Fruit fly (Drosophila melanogaster) whole organism, pupa: ENCODE results near the gene CG13364.

Experiments
- CG12605 ChIP-seq: fragments of 200-800 bp; sonication (Bioruptor generic); IDR thresholded peaks from 2 replicates; pipeline ENCODE4 v1.3.6; 2022; ENCODE audit warnings: missing biosample characterization, missing genetic modification characterization
- CG13204 ChIP-seq: fragments of 200-800 bp; sonication (Bioruptor generic); optimal IDR thresholded peaks from 2 replicates; lab custom pipeline; 2018; ENCODE audit warnings: missing biosample characterization, mild to moderate bottlenecking, missing genetic modification characterization, moderate library complexity
- CG15710 ChIP-seq: fragments of 200-800 bp; sonication (Bioruptor generic); optimal IDR thresholded peaks from 2 replicates; lab custom pipeline; 2018; ENCODE audit warnings: missing biosample characterization, mild to moderate bottlenecking, missing genetic modification characterization, moderate library complexity
- CG17806 ChIP-seq: fragments of 200-800 bp; sonication (Bioruptor generic); optimal IDR thresholded peaks from 2 replicates; lab custom pipeline; 2018; ENCODE audit warnings: missing biosample characterization, mild to moderate bottlenecking, missing genetic modification characterization, moderate library complexity
- CG32121 ChIP-seq: fragments of 200-800 bp; sonication (Bioruptor generic); IDR thresholded peaks from 2 replicates; pipeline ENCODE4 v1.3.6; 2022; ENCODE audit warnings: missing biosample characterization, missing genetic modification characterization
- CG34367 ChIP-seq: fragments of 200-800 bp; sonication (Bioruptor generic); optimal IDR thresholded peaks from 2 replicates; lab custom pipeline; 2018; ENCODE audit warnings: missing biosample characterization, mild to moderate bottlenecking, missing genetic modification characterization
- CG4496 ChIP-seq: fragments of 200-800 bp; sonication (Bioruptor generic); IDR thresholded peaks from 3 replicates; pipeline ENCODE4 v1.3.6; 2022; ENCODE audit warnings: missing biosample characterization, missing genetic modification characterization
- CG9948 ChIP-seq: fragments of 200-800 bp; sonication (Bioruptor generic); optimal IDR thresholded peaks from 2 replicates; lab custom pipeline; 2018; ENCODE audit warnings: missing biosample characterization, mild to moderate bottlenecking, missing genetic modification characterization, moderate library complexity
- D1 ChIP-seq: fragments of 200-800 bp; sonication (Bioruptor generic); optimal IDR thresholded peaks from 2 replicates; lab custom pipeline; 2018; ENCODE audit warnings: missing biosample characterization, mild to moderate bottlenecking, missing genetic modification characterization, moderate library complexity
- EcR ChIP-seq: fragments of 200-800 bp; sonication (Bioruptor generic); optimal IDR thresholded peaks from 3 replicates; lab custom pipeline; 2019; ENCODE audit warnings: missing biosample characterization, missing genetic modification characterization, mild to moderate bottlenecking, moderate library complexity, missing genetic modification reagents
- Pif1B ChIP-seq: fragments of 200-800 bp; sonication (Bioruptor generic); optimal IDR thresholded peaks from 3 replicates; lab custom pipeline; 2016; ENCODE audit warnings: missing biosample characterization, missing genetic modification characterization
- Snoo ChIP-seq: fragments of 200-800 bp; sonication (Bioruptor generic); optimal IDR thresholded peaks from 3 replicates; lab custom pipeline; 2017; ENCODE audit warnings: missing biosample characterization, mild to moderate bottlenecking, missing genetic modification characterization, inconsistent platforms
- fd96Ca ChIP-seq: fragments of 200-800 bp; sonication (Bioruptor generic); IDR thresholded peaks from 3 replicates; pipeline ENCODE4 v1.3.6; 2022; ENCODE audit warnings: missing biosample characterization, missing genetic modification characterization
- gl ChIP-seq: fragments of 200-800 bp; sonication (Bioruptor generic); optimal IDR thresholded peaks from 2 replicates; lab custom pipeline; 2018; ENCODE audit warnings: missing biosample characterization, mild to moderate bottlenecking, missing genetic modification characterization

- no peak for TF ChIP-seq gl
- no peak for TF ChIP-seq CG4496 (GFP tag; lab: Robert Waterston, UW)
- TF ChIP-seq CG17806 (tag; lab: Kevin White, UChicago) = no peak
- TF ChIP-seq CG15710 (tag; lab: Kevin White, UChicago) = no peak
- no peak for TF ChIP-seq fd96Ca (GFP tag; lab: Robert Waterston, UW)
- no peak for TF ChIP-seq CG13204 (GFP tag; lab: Kevin White, UChicago)
- no peak for TF ChIP-seq CG9948 (tag; lab: Kevin White, UChicago)
- TF ChIP-seq Pif1B (GFP tag; lab: Kevin White, UChicago) = no peak
- TF ChIP-seq EcR (GFP tag; lab: Kevin White, UChicago) = no peak
- no peak for TF ChIP-seq Snoo (tag; lab: Kevin White, UChicago)
- TF ChIP-seq CG12605 (GFP tag; lab: Robert Waterston, UW) = no peak
- TF ChIP-seq CG32121 (GFP tag; lab: Robert Waterston, UW) = no peak
- TF ChIP-seq CG34367 (tag; lab: Kevin White, UChicago) = no peak
- TF ChIP-seq D1 = no peak
Measured at dm6 chrX:598322-599057, 26.5 kb downstream of the CG13364 start.
